Worm (Caenorhabditis elegans) whole organism, late embryonic: ENCODE results near the gene tag-131.

ENCODE experiments used
- C08G9.2 ChIP-seq: sonication (generic microtip); optimal IDR thresholded peaks from 2 replicates; lab custom pipeline; 2016; ENCODE audit warnings: mild to moderate bottlenecking, missing genetic modification characterization, moderate library complexity, missing compliant biosample characterization
- ama-1 ChIP-seq: fragments of 150-350 bp; optimal IDR thresholded peaks from 2 replicates; lab custom pipeline; 2014
- ceh-6 ChIP-seq: fragments of 200-800 bp; sonication (Bioruptor generic); optimal IDR thresholded peaks from 2 replicates; lab custom pipeline; 2018; ENCODE audit warnings: mild to moderate bottlenecking, missing genetic modification characterization, missing compliant biosample characterization
- dmd-4 ChIP-seq: sonication (generic microtip); optimal IDR thresholded peaks from 2 replicates; lab custom pipeline; 2016; ENCODE audit warnings: borderline replicate concordance, missing genetic modification characterization, missing compliant biosample characterization
- dve-1 ChIP-seq: sonication (generic microtip); optimal IDR thresholded peaks from 2 replicates; lab custom pipeline; 2017; ENCODE audit warnings: antibody characterized with exemption, mild to moderate bottlenecking, missing genetic modification characterization, missing compliant biosample characterization
- elt-2 ChIP-seq: sonication (generic microtip); optimal IDR thresholded peaks from 2 replicates; lab custom pipeline; 2016; ENCODE audit warnings: missing genetic modification reagents, missing genetic modification characterization, missing compliant biosample characterization
- ets-4 ChIP-seq: sonication (generic microtip); optimal IDR thresholded peaks from 2 replicates; lab custom pipeline; 2016; ENCODE audit warnings: missing genetic modification characterization, missing compliant biosample characterization
- lin-11 ChIP-seq: fragments of 200-800 bp; sonication (Bioruptor generic); optimal IDR thresholded peaks from 2 replicates; lab custom pipeline; 2018; ENCODE audit warnings: mild to moderate bottlenecking, missing genetic modification characterization, missing compliant biosample characterization
- rnt-1 ChIP-seq: sonication (generic microtip); optimal IDR thresholded peaks from 2 replicates; lab custom pipeline; 2016; ENCODE audit warnings: missing genetic modification characterization, missing compliant biosample characterization
- ztf-16 ChIP-seq: sonication (generic microtip); optimal IDR thresholded peaks from 2 replicates; lab custom pipeline; 2017; ENCODE audit warnings: missing genetic modification characterization, missing compliant biosample characterization

DNA sequence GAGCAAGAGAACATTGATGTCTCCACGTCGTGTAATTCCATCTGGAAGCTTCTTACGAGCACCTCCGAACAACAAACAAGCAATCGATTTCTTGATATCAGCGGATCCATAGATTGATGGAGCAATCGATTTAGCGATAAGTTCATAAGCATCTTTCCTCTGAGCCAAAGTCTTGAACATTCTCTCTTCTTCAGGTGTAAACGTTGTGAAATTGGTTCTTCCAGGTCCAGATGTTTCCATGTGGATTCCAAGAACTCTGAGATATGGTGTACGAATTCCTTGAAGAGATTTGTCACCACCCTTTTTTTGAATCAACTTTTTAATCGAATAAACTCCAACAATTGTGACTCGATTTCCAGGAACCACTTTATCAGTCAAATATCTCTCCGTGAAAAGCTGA, 27.6 kb upstream of the tag-131 start:
- TF ChIP-seq ceh-6 (GFP tag; lab: Kevin White, UChicago), result no peak
- no peak for TF ChIP-seq rnt-1 (tag; lab: Kevin White, UChicago)
- no peak for TF ChIP-seq lin-11
- TF ChIP-seq ama-1, result no peak
- no peak for TF ChIP-seq elt-2
- no peak for TF ChIP-seq dve-1 (tag; lab: Kevin White, UChicago)
- no peak for TF ChIP-seq dmd-4 (tag; lab: Kevin White, UChicago)
- TF ChIP-seq ets-4 (tag; lab: Kevin White, UChicago), result no peak
- no peak for TF ChIP-seq ztf-16 (tag; lab: Kevin White, UChicago)
- no peak for TF ChIP-seq C08G9.2 (tag; lab: Kevin White, UChicago)
